Worm (Caenorhabditis elegans) whole organism, dauer: ENCODE results near the gene Y73F8A.10.
"Not testable (repeated sequence)": the region's sequence is repeated elsewhere in the genome, so short reads cannot be mapped to it uniquely, and the experiment has no call there.

Experiments used
- unc-62 ChIP-seq: sonication (generic microtip); optimal IDR thresholded peaks from 2 replicates; lab custom pipeline; 2017; ENCODE audit warnings: missing biosample characterization, missing genetic modification reagents, missing genetic modification characterization

Gene Y73F8A.10

ce11 chrIV:15294040-15294439, at the start of gene Y73F8A.10:
TSS of gene Y73F8A.10 (plus strand) at chrIV:15294340.
- no peak for TF ChIP-seq unc-62 (GFP tag; lab: Kevin White, UChicago)

ce11 chrIV:15245655-15246054, 48.5 kb upstream of the Y73F8A.10 start, which contains the start of gene Y73F8A.36:
TSS of gene Y73F8A.36 (plus strand) at chrIV:15245955.
- TF ChIP-seq unc-62 (GFP tag; lab: Kevin White, UChicago): no peak

ce11 chrIV:15251075-15251474, 43.1 kb upstream of the Y73F8A.10 start:
- no peak for TF ChIP-seq unc-62 (GFP tag; lab: Kevin White, UChicago)

ce11 chrIV:15252157-15252556, 42.0 kb upstream of the Y73F8A.10 start, which contains the start of gene srj-42:
TSS of gene srj-42 (minus strand) at chrIV:15252257.
- no peak for TF ChIP-seq unc-62 (GFP tag; lab: Kevin White, UChicago)

DNA sequence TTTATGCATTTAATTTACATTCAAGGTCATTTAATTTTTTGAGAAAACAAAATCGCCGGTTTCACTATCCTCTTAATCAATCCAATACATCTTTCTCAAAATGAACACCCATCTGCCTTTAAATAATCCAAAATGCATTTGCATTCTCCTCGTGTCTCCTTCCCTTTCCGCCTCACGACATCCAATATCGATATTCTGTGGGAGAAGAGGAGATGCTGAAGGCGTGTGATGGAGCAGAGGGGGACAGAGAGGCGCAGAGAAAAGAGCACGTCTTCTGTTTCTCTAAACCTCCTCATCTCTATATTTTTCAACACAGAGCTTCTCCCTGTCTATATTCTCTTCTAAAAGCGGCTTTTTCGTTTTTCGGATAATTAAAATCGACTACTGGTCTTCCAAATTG, 34.6 kb upstream of the Y73F8A.10 start, which contains the start of gene Y73F8A.5:
Gene Y73F8A.5 (plus strand): TSS at position 321 of the 400 bp plus-strand sequence.
- no peak for TF ChIP-seq unc-62 (GFP tag; lab: Kevin White, UChicago)

DNA sequence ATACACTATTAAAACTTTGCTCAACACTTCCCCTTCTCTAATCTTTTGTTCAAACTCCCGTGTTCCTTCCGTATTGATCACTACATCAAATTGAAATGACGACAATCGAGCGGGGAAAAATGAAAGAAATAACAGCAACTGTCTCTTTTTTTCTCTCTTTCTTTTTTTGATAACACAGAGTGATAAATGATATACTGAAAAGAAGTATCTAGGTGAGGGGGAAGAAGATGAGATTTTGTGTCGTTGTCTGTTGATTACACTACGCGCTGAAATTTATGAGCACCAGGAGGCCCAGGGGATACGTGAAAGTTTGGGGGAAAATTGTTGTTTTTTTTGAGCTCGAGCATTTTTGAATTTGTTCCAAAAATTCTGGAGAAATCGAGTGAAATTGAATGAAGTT, 20.1 kb upstream of the Y73F8A.10 start:
- TF ChIP-seq unc-62 (GFP tag; lab: Kevin White, UChicago): no peak

DNA sequence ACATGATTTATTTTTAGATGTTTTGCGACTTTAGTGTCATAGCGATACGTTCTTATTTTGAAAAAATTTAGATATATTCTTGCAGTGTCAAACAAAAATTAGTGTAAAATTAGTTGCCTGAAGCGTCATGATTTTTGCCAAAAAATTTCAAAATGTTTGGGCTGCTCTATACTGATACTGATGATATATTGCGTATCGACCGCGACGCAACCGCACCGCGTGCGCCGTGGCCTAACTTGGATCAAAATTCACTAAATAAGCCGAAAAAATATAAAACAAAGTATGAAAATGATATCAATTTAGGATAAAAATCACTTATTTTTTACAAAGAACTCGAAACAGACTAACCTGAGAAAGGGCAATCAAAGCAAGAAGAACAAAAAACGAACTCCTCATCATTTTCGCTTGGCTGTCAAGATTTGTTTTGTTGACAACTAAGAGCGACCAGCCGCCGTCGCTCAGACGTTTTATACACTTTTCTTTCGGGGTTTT, 18.7 kb upstream of the Y73F8A.10 start, which contains the start of gene ccg-1:
Gene ccg-1 (minus strand): TSS at position 442 of the 492 bp plus-strand sequence.
- no peak for TF ChIP-seq unc-62 (GFP tag; lab: Kevin White, UChicago)

ce11 chrIV:15280219-15280618, 13.9 kb upstream of the Y73F8A.10 start:
- TF ChIP-seq unc-62 (GFP tag; lab: Kevin White, UChicago): no peak

ce11 chrIV:15283617-15284016, 10.5 kb upstream of the Y73F8A.10 start:
- no peak for TF ChIP-seq unc-62 (GFP tag; lab: Kevin White, UChicago)

DNA sequence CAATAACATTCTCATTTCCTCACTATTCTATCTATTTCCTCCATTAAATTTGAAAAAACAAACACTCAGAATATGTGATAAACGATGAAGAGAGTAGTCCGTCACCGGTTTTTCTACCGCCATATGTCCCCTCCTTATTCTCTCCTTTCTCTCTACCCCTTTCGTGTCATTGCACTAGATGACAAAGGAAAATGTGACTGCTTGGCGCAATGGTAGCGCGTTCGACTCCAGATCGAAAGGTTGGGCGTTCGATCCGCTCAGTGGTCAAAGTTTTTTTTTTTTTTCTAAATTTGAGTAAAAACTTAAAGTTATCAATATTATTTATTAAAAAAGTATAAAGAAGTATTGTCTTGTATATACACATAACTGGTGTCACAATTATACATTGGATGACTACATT, 4.6 kb upstream of the Y73F8A.10 start:
- TF ChIP-seq unc-62 (GFP tag; lab: Kevin White, UChicago): no peak

DNA sequence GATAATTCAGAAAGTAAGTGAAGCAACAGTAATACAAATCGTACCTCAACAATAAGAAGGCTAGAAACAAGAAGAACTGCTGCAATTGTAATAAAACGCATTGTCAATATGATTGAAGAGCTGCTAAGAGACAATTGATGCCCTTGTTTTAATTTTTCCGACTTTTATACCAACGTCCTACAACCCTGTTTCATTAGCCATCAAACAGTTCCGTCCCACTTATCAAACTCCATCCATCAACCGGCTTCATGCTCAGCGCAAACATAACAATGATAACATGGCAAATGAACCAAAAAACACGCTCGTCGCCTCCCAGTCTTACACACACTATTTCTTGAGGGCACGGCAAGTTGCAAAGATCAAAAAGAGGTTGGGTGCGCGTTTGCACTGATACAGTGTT, 3.0 kb upstream of the Y73F8A.10 start, which contains the start of gene pqn-90:
Gene pqn-90 (minus strand): TSS at position 101 of the 400 bp plus-strand sequence.
- TF ChIP-seq unc-62 (GFP tag; lab: Kevin White, UChicago): no peak

ce11 chrIV:15291607-15292006, 2.5 kb upstream of the Y73F8A.10 start, which contains the start of gene pqn-91:
TSS of gene pqn-91 (plus strand) at chrIV:15291907.
- no peak for TF ChIP-seq unc-62 (GFP tag; lab: Kevin White, UChicago)

ce11 chrIV:15300041-15300440, 5.9 kb downstream of the Y73F8A.10 start:
- no peak for TF ChIP-seq unc-62 (GFP tag; lab: Kevin White, UChicago)

DNA sequence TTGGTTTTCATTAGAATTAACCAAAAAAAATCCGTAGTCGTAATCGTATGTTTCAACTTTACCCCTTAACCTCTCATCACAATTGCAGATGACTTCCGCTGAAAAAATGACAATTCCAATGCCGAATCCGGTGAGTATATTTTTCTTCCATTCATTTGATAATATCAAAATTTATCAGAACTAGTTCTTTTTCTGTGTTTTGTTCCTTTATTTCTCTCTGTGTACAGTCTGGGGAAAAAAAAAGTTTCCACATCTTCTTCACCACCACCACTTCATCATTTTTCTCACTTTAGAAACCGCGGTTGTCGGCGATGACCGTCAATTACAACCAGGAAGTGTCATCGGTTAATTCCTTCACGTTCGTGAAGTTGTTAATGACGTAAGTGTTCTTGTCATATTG, 8.0 kb downstream of the Y73F8A.10 start, which contains the start of gene best-21:
Gene best-21 (plus strand): TSS at position 301 of the 400 bp plus-strand sequence.
- no peak for TF ChIP-seq unc-62 (GFP tag; lab: Kevin White, UChicago)

- TF ChIP-seq unc-62 (GFP tag; lab: Kevin White, UChicago): not testable (repeated sequence)
These were observed 17.4 kb downstream of the Y73F8A.10 start, which contains the start of gene Y73F8A.12 for ce11 chrIV:15311590-15311989. TSS of gene Y73F8A.12 (minus strand) at chrIV:15311690.

DNA sequence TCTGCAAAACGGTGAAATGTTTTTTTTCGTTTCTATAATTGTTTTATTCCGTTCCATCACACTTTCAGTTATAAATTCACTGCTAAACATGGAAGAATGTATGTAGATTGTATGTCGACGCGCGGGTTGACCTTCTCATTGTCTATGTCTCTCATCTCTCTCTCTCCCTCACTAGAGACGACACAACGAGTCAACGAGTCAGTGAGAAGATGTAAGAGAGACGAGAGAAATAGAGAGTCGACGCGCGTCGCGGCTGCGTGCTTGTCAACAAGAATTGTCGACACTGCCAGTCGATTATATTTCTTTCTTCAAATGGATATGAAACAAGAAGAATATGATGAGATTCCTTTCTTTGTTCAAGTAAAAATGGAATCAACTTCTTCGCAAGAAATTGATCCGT, 17.9 kb downstream of the Y73F8A.10 start, which contains the start of gene Y73F8A.13:
Gene Y73F8A.13 (plus strand): TSS at position 240 of the 400 bp plus-strand sequence.
- no peak for TF ChIP-seq unc-62 (GFP tag; lab: Kevin White, UChicago)

DNA sequence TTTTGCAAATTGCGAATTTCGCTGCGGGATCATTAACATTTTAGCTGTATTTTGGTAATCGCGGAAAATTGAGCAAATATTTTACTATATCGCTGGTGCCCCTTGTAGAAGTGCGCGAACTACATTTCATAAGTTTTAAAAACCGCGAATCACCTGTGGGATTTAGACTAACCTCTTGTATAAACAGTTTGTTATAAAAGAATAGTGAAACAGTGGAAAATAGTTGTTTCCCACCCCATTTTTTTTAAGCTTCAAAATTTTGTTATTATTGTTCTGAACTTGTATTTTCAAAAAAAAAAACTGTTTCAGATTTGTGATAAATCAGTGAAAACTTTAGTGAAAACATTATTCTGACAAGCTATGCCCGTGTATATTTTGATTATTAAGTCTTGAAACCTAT, 21.4 kb downstream of the Y73F8A.10 start:
- no peak for TF ChIP-seq unc-62 (GFP tag; lab: Kevin White, UChicago)
